Worm (Caenorhabditis elegans) whole organism, L4 larva: ENCODE results near the gene acl-12.

Source experiments
- F10B5.3 ChIP-seq: sonication (generic microtip); optimal IDR thresholded peaks from 2 replicates; lab custom pipeline; 2016; ENCODE audit warnings: mild to moderate bottlenecking, missing genetic modification characterization, missing compliant biosample characterization
- F26F4.8 ChIP-seq: fragments of 200-800 bp; sonication (Bioruptor generic); conservative IDR thresholded peaks from 2 replicates; pipeline ENCODE4 v1.3.6; 2022; ENCODE audit warnings: missing genetic modification characterization, missing compliant biosample characterization
- Y48G9A.11 ChIP-seq: fragments of 200-800 bp; sonication (Bioruptor generic); IDR thresholded peaks from 2 replicates; pipeline ENCODE4 v1.3.6; 2022; ENCODE audit warnings: missing genetic modification reagents, missing genetic modification characterization, missing compliant biosample characterization
- Y5F2A.4 ChIP-seq: fragments of 200-800 bp; sonication (Bioruptor generic); optimal IDR thresholded peaks from 2 replicates; lab custom pipeline; 2018; ENCODE audit warnings: mild to moderate bottlenecking, missing genetic modification characterization, missing compliant biosample characterization
- Y75B8A.6 ChIP-seq: fragments of 200-800 bp; sonication (Bioruptor generic); IDR thresholded peaks from 2 replicates; pipeline ENCODE4 v1.3.6; 2022; ENCODE audit warnings: missing genetic modification reagents, missing genetic modification characterization, missing compliant biosample characterization
- aha-1 ChIP-seq: fragments of 150-350 bp; peaks from one replicate; lab custom pipeline; 2014; ENCODE audit warnings: missing biosample characterization, missing genetic modification characterization
- ama-1 ChIP-seq: fragments of 150-350 bp; optimal IDR thresholded peaks from 2 replicates; lab custom pipeline; 2014; ENCODE audit warnings: inconsistent platforms, mixed read lengths
- arid-1 ChIP-seq: fragments of 200-800 bp; sonication (Bioruptor generic); conservative IDR thresholded peaks from 2 replicates; pipeline ENCODE4 v1.3.6; 2022; ENCODE audit warnings: missing genetic modification reagents, missing genetic modification characterization, missing compliant biosample characterization
- attf-4 ChIP-seq: sonication (generic microtip); optimal IDR thresholded peaks from 3 replicates; lab custom pipeline; 2017; ENCODE audit warnings: missing biosample characterization, missing genetic modification characterization
- ceh-20 ChIP-seq: fragments of 200-800 bp; sonication (Bioruptor generic); IDR thresholded peaks from 2 replicates; pipeline ENCODE4 v1.3.6; 2022; ENCODE audit warnings: missing genetic modification reagents, missing genetic modification characterization, missing compliant biosample characterization
- ceh-28 ChIP-seq: fragments of 150-350 bp; optimal IDR thresholded peaks from 2 replicates; lab custom pipeline; 2014; ENCODE audit warnings: missing biosample characterization, missing genetic modification reagents, missing genetic modification characterization
- ceh-32 ChIP-seq: sonication (generic microtip); optimal IDR thresholded peaks from 2 replicates; lab custom pipeline; 2016; ENCODE audit warnings: mild to moderate bottlenecking, missing genetic modification characterization, missing compliant biosample characterization; ENCODE audit not compliant: poor library complexity
- ceh-44 ChIP-seq: fragments of 200-800 bp; sonication (Bioruptor generic); IDR thresholded peaks from 2 replicates; pipeline ENCODE4 v1.3.6; 2022; ENCODE audit warnings: missing genetic modification reagents, missing genetic modification characterization, missing compliant biosample characterization
- ceh-62 ChIP-seq: sonication (generic microtip); optimal IDR thresholded peaks from 2 replicates; lab custom pipeline; 2017; ENCODE audit warnings: missing biosample characterization, missing genetic modification characterization
- ceh-82 ChIP-seq: sonication (generic microtip); optimal IDR thresholded peaks from 2 replicates; lab custom pipeline; 2017; ENCODE audit warnings: missing biosample characterization, missing genetic modification characterization
- cey-2 ChIP-seq: sonication (generic microtip); optimal IDR thresholded peaks from 3 replicates; lab custom pipeline; 2017; ENCODE audit warnings: missing genetic modification characterization, mild to moderate bottlenecking, missing compliant biosample characterization, antibody characterized with exemption, borderline replicate concordance; ENCODE audit not compliant: insufficient read depth
- ctbp-1 ChIP-seq: fragments of 200-800 bp; sonication (Bioruptor generic); IDR thresholded peaks from 2 replicates; pipeline ENCODE4 v1.3.6; 2022; ENCODE audit warnings: missing genetic modification reagents, missing genetic modification characterization, missing compliant biosample characterization
- daf-16 ChIP-seq, 3 experiments: sonication (generic microtip); optimal IDR thresholded peaks; 2 replicates each; lab custom pipeline; 2016 to 2017; ENCODE audit warnings: missing genetic modification characterization in 3 of 3, missing genetic modification reagents in 3 of 3, mild to moderate bottlenecking in 2 of 3, missing compliant biosample characterization in 2 of 3, missing biosample characterization in 1 of 3, moderate library complexity in 1 of 3
- daf-8 ChIP-seq: fragments of 200-800 bp; sonication (Bioruptor generic); IDR thresholded peaks from 2 replicates; pipeline ENCODE4 v1.3.6; 2022; ENCODE audit warnings: missing genetic modification characterization, missing compliant biosample characterization
- dmd-8 ChIP-seq: fragments of 200-800 bp; sonication (Bioruptor generic); IDR thresholded peaks from 2 replicates; pipeline ENCODE4 v1.3.6; 2022; ENCODE audit warnings: missing genetic modification characterization, missing compliant biosample characterization
- duxl-1 ChIP-seq: sonication (generic microtip); optimal IDR thresholded peaks from 2 replicates; lab custom pipeline; 2016; ENCODE audit warnings: mild to moderate bottlenecking, missing genetic modification characterization, moderate library complexity, missing compliant biosample characterization; ENCODE audit not compliant: poor library complexity
- dve-1 ChIP-seq: sonication (generic microtip); optimal IDR thresholded peaks from 2 replicates; lab custom pipeline; 2017; ENCODE audit warnings: antibody characterized with exemption, mild to moderate bottlenecking, missing genetic modification characterization, missing compliant biosample characterization; ENCODE audit not compliant: insufficient read depth
- egl-27 ChIP-seq: sonication (generic microtip); optimal IDR thresholded peaks from 3 replicates; lab custom pipeline; 2017; ENCODE audit warnings: missing biosample characterization, missing genetic modification reagents, missing genetic modification characterization
- fkh-10 ChIP-seq: fragments of 150-350 bp; optimal IDR thresholded peaks from 2 replicates; lab custom pipeline; 2014; ENCODE audit warnings: missing biosample characterization, missing genetic modification reagents, missing genetic modification characterization
- fos-1 ChIP-seq: fragments of 150-350 bp; optimal IDR thresholded peaks from 2 replicates; lab custom pipeline; 2014; ENCODE audit warnings: missing biosample characterization, missing genetic modification characterization
- hlh-30 ChIP-seq: sonication (generic microtip); optimal IDR thresholded peaks from 2 replicates; lab custom pipeline; 2017; ENCODE audit warnings: antibody characterized with exemption, mild to moderate bottlenecking, missing genetic modification characterization, missing compliant biosample characterization; ENCODE audit not compliant: insufficient read depth
- lin-1 ChIP-seq: fragments of 200-800 bp; sonication (Bioruptor generic); IDR thresholded peaks from 2 replicates; pipeline ENCODE4 v1.3.6; 2022; ENCODE audit warnings: missing genetic modification reagents, missing genetic modification characterization, missing compliant biosample characterization
- lin-15B ChIP-seq: fragments of 150-350 bp; sonication (generic microtip); optimal IDR thresholded peaks from 3 replicates; lab custom pipeline; 2014; ENCODE audit warnings: missing biosample characterization, missing genetic modification characterization
- mdl-1 ChIP-seq, 2 experiments: fragments of 150-350 bp in 1 of 2; sonication (generic microtip) in 1 of 2; optimal IDR thresholded peaks; 2 replicates each; lab custom pipeline; 2014 to 2017; ENCODE audit warnings: missing biosample characterization in 2 of 2, missing genetic modification characterization in 2 of 2
- mes-2 ChIP-seq: sonication (generic microtip); optimal IDR thresholded peaks from 2 replicates; lab custom pipeline; 2016; ENCODE audit warnings: missing genotype, mild to moderate bottlenecking, missing genetic modification characterization, missing compliant biosample characterization; ENCODE audit not compliant: poor library complexity, severe bottlenecking
- mxl-2 ChIP-seq: fragments of 200-800 bp; sonication (Bioruptor generic); conservative IDR thresholded peaks from 2 replicates; pipeline ENCODE4 v1.3.6; 2022; ENCODE audit warnings: missing genetic modification reagents, missing genetic modification characterization, missing compliant biosample characterization
- nhr-11 ChIP-seq: fragments of 150-350 bp; optimal IDR thresholded peaks from 2 replicates; lab custom pipeline; 2014; ENCODE audit warnings: missing biosample characterization, missing genetic modification characterization
- nhr-28 ChIP-seq: fragments of 150-350 bp; optimal IDR thresholded peaks from 2 replicates; lab custom pipeline; 2014; ENCODE audit warnings: missing biosample characterization, missing genetic modification characterization
- nhr-42 ChIP-seq: fragments of 200-800 bp; sonication (Bioruptor generic); IDR thresholded peaks from 2 replicates; pipeline ENCODE4 v1.3.6; 2022; ENCODE audit warnings: missing genetic modification characterization, missing compliant biosample characterization
- nhr-6 ChIP-seq: fragments of 150-350 bp; optimal IDR thresholded peaks from 2 replicates; lab custom pipeline; 2014; ENCODE audit warnings: missing biosample characterization, missing genetic modification characterization
- nhr-76 ChIP-seq: fragments of 150-350 bp; optimal IDR thresholded peaks from 2 replicates; lab custom pipeline; 2014; ENCODE audit warnings: missing biosample characterization, missing genetic modification characterization
- rbr-2 ChIP-seq: sonication (generic microtip); optimal IDR thresholded peaks from 2 replicates; lab custom pipeline; 2016; ENCODE audit warnings: missing genotype, missing genetic modification characterization, missing compliant biosample characterization
- set-16 ChIP-seq: fragments of 200-800 bp; sonication (Bioruptor generic); IDR thresholded peaks from 2 replicates; pipeline ENCODE4 v1.3.6; 2022; ENCODE audit warnings: missing genetic modification reagents, missing genetic modification characterization, missing compliant biosample characterization
- skn-1 ChIP-seq: fragments of 150-350 bp; optimal IDR thresholded peaks from 2 replicates; lab custom pipeline; 2014; ENCODE audit warnings: missing biosample characterization, missing genetic modification characterization
- snpc-1.2 ChIP-seq: fragments of 200-800 bp; sonication (Bioruptor generic); IDR thresholded peaks from 2 replicates; pipeline ENCODE4 v1.3.6; 2022; ENCODE audit warnings: missing genetic modification reagents, missing genetic modification characterization, missing compliant biosample characterization
- snpc-4 ChIP-seq: fragments of 150-350 bp; optimal IDR thresholded peaks from 2 replicates; lab custom pipeline; 2014; ENCODE audit warnings: missing biosample characterization, missing genetic modification characterization
- tra-1 ChIP-seq: fragments of 200-800 bp; sonication (Bioruptor generic); IDR thresholded peaks from 2 replicates; pipeline ENCODE4 v1.3.6; 2022; ENCODE audit warnings: missing genetic modification reagents, missing genetic modification characterization, missing compliant biosample characterization
- unc-130 ChIP-seq: sonication (generic microtip); optimal IDR thresholded peaks from 2 replicates; lab custom pipeline; 2016; ENCODE audit warnings: missing genetic modification reagents, missing genetic modification characterization, missing compliant biosample characterization
- unc-39 ChIP-seq: sonication (generic microtip); optimal IDR thresholded peaks from 2 replicates; lab custom pipeline; 2017; ENCODE audit warnings: missing biosample characterization, missing genetic modification characterization
- unc-62 ChIP-seq, 3 experiments: fragments of 150-350 bp in 1 of 3; sonication (generic microtip); optimal IDR thresholded peaks in 2 of 3; peaks in 1 of 3; 1 replicate in 1 of 3; 2 replicates in 2 of 3; lab custom pipeline; 2014 to 2017; ENCODE audit warnings: missing biosample characterization in 3 of 3, missing genetic modification characterization in 3 of 3, missing genetic modification reagents in 3 of 3, missing genotype in 1 of 3
- zag-1 ChIP-seq: fragments of 150-350 bp; optimal IDR thresholded peaks from 2 replicates; lab custom pipeline; 2014; ENCODE audit warnings: missing biosample characterization, missing genetic modification characterization

Gene acl-12

ce11 chrX:7485748-7486147, 43.4 kb upstream of the acl-12 start, which contains the start of gene gly-12 (continued):
- TF ChIP-seq lin-1 (GFP tag; lab: Robert Waterston, UW) (no peak), Y5F2A.4 (GFP tag; lab: Kevin White, UChicago) (no peak), Y48G9A.11 (no peak), mes-2 (tag; lab: Kevin White, UChicago) (peak; percentile 48), aha-1 (tag; lab: Kevin White, UChicago) (peak; percentile 67), dve-1 (tag; lab: Kevin White, UChicago) (no peak), cey-2 (tag; lab: Kevin White, UChicago) (no peak), Y75B8A.6 (GFP tag; lab: Robert Waterston, UW) (no peak), fos-1 (tag; lab: Kevin White, UChicago) (no peak), F26F4.8 (GFP tag; lab: Robert Waterston, UW) (no peak), nhr-76 (no peak), ceh-62 (no peak), set-16 (GFP tag; lab: Robert Waterston, UW) (no peak)

- TF ChIP-seq tra-1 (GFP tag; lab: Robert Waterston, UW) = no peak
- TF ChIP-seq dmd-8 (GFP tag; lab: Robert Waterston, UW) = no peak
- TF ChIP-seq rbr-2 (tag; lab: Kevin White, UChicago) = no peak
- TF ChIP-seq arid-1 (GFP tag; lab: Robert Waterston, UW) = no peak
- no peak for TF ChIP-seq unc-62 (GFP tag; optimal IDR thresholded peaks at IDR 0.05 in 1 of 2; lab: Kevin White, UChicago)
- TF ChIP-seq unc-62 (tag; optimal IDR thresholded peaks at IDR 0.05; lab: Kevin White, UChicago) = no peak
- TF ChIP-seq F10B5.3 = no peak
- TF ChIP-seq attf-4 (tag; lab: Kevin White, UChicago) = no peak
- no peak for TF ChIP-seq nhr-28 (tag; lab: Kevin White, UChicago)
- no peak for TF ChIP-seq nhr-42 (GFP tag; lab: Robert Waterston, UW)
- TF ChIP-seq daf-8 (GFP tag; lab: Robert Waterston, UW) = no peak
- TF ChIP-seq hlh-30 (tag; lab: Kevin White, UChicago) = no peak
- no peak for TF ChIP-seq ceh-20 (GFP tag; lab: Robert Waterston, UW)
- TF ChIP-seq snpc-1.2 = no peak
- TF ChIP-seq nhr-11 = no peak
- TF ChIP-seq fkh-10 = no peak
- no peak for TF ChIP-seq ceh-44 (GFP tag; lab: Robert Waterston, UW)
- no peak for TF ChIP-seq ceh-28 (tag; lab: Kevin White, UChicago)
- TF ChIP-seq zag-1 (tag; lab: Kevin White, UChicago) = no peak
- TF ChIP-seq skn-1 (tag; lab: Kevin White, UChicago) = no peak
- TF ChIP-seq, all 104 proteins: peak for 0
These were observed 38.4 kb upstream of the acl-12 start, which contains the start of gene F48E3.9 for ce11 chrX:7480756-7481155. TSS of gene F48E3.9 (plus strand) at chrX:7481056.

ce11 chrX:7478948-7479347, 36.6 kb upstream of the acl-12 start, which contains the start of gene mek-1:
TSS of gene mek-1 (plus strand) at chrX:7479248.
- TF ChIP-seq ama-1 = no peak
- no peak for TF ChIP-seq dve-1 (tag; lab: Kevin White, UChicago)
- TF ChIP-seq, all 104 proteins: peak for 0

- peak in 1 of 2 experiments; percentile 1 for TF ChIP-seq daf-16 (GFP tag; optimal IDR thresholded peaks at IDR 0.05; lab: Kevin White, UChicago)
- TF ChIP-seq daf-16 (tag; optimal IDR thresholded peaks at IDR 0.05; lab: Kevin White, UChicago) = peak; percentile 47
- TF ChIP-seq unc-39 (tag; lab: Kevin White, UChicago) = no peak
- TF ChIP-seq aha-1 (tag; lab: Kevin White, UChicago) = no peak
- no peak for TF ChIP-seq ceh-82 (tag; lab: Kevin White, UChicago)
- no peak for TF ChIP-seq ceh-32
- peak; percentile 40 for TF ChIP-seq nhr-6
- no peak for TF ChIP-seq lin-15B (tag; lab: Kevin White, UChicago)
- TF ChIP-seq duxl-1 (tag; lab: Kevin White, UChicago) = no peak
- TF ChIP-seq mxl-2 (GFP tag; lab: Robert Waterston, UW) = no peak
- 0 out of 2 replicates have a peak, but pooled peaks have one; percentile 17 for TF ChIP-seq ctbp-1
- TF ChIP-seq mdl-1 (tag; optimal IDR thresholded peaks at IDR 0.05; lab: Kevin White, UChicago) = peak; percentile 2 to 75
- no peak for TF ChIP-seq unc-130 (GFP tag; lab: Kevin White, UChicago)
- TF ChIP-seq Y5F2A.4 (GFP tag; lab: Kevin White, UChicago) = no peak
- no peak for TF ChIP-seq egl-27 (tag; lab: Kevin White, UChicago)
- TF ChIP-seq ceh-44 (GFP tag; lab: Robert Waterston, UW) = peak; percentile 3; the same call in 1 of the 2 replicates
- no peak for TF ChIP-seq snpc-4 (tag; lab: Kevin White, UChicago)
- peak in 1 of 2 experiments; percentile 91 for TF ChIP-seq unc-62 (GFP tag; optimal IDR thresholded peaks at IDR 0.05 in 1 of 2; lab: Kevin White, UChicago)
- TF ChIP-seq unc-62 (tag; optimal IDR thresholded peaks at IDR 0.05; lab: Kevin White, UChicago) = no peak
These were observed 36.1 kb upstream of the acl-12 start for ce11 chrX:7478476-7478875.
